Worm (Caenorhabditis elegans) whole organism, L3 larva: ENCODE measurements around the gene F10C2.7.

Experiments used
- elt-3 ChIP-seq, 3 experiments: fragments of 150-350 bp in 1 of 3; sonication (generic microtip) in 2 of 3; optimal IDR thresholded peaks; 2 replicates in 2 of 3; 4 replicates in 1 of 3; lab custom pipeline; 2014 to 2017; ENCODE audit warnings: missing biosample characterization in 3 of 3, missing genetic modification characterization in 3 of 3
- lin-15B ChIP-seq: fragments of 150-350 bp; optimal IDR thresholded peaks from 2 replicates; lab custom pipeline; 2014; ENCODE audit warnings: missing biosample characterization, missing genetic modification characterization
- nhr-11 ChIP-seq: fragments of 150-350 bp; optimal IDR thresholded peaks from 2 replicates; lab custom pipeline; 2014; ENCODE audit warnings: missing biosample characterization, missing genetic modification characterization
- pha-4 ChIP-seq: fragments of 150-350 bp; optimal IDR thresholded peaks from 2 replicates; lab custom pipeline; 2014; ENCODE audit warnings: missing biosample characterization, missing genetic modification reagents, missing genetic modification characterization
- skn-1 ChIP-seq: fragments of 150-350 bp; optimal IDR thresholded peaks from 2 replicates; lab custom pipeline; 2014; ENCODE audit warnings: missing biosample characterization, missing genetic modification characterization

DNA sequence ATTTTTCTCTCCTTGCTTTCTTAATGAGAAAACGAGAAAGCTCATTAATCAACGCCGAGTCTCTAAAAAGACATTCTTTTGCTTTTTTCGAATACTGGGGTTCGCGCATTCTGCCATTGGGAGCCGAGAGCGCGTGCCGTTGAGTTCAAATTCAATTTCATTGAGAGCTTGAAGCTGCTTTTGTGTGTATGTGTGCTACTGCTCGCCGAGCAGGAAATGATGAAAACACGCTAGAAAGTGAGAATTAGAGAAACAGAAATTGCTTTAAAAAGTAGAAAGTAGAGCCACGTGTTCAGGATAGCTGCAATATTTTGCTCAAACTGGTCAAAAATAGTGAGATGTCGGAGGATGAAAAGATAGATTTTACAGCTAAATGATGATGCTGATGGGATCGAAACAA, 28.0 kb upstream of the F10C2.7 start:
- TF ChIP-seq pha-4 (tag; lab: Kevin White, UChicago) = no peak
- TF ChIP-seq nhr-11 = no peak
- TF ChIP-seq elt-3 (tag; optimal IDR thresholded peaks at IDR 0.05; lab: Kevin White, UChicago) = no peak
- TF ChIP-seq skn-1 (tag; lab: Kevin White, UChicago) = no peak
- TF ChIP-seq lin-15B (tag; lab: Kevin White, UChicago) = no peak
